Worm (Caenorhabditis elegans): ENCODE measurements around the gene ipla-2.

The ipla-2 gene

DNA sequence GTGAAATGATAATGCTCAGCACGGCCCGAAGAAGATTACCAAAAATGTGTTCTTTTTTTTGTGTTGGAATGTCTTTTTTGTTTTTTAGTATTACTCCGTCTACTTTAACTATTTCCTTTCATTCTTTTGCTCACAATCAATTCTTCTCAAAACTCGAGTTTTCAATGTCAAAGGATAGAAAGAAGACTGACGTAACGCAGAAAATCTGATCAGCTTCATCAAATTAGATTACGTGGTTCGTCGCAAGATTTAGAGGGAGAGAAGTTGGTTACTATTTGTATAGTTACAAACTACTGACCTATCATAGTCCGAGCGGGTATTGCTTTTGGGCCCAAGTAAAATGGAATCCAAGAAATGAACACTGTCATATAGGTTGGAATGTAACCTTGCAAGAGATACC lies 34.2 kb downstream of the ipla-2 start:
- no peak for TF ChIP-seq K11D2.4 (GFP tag; IDR thresholded peaks at IDR 0.05)
- no peak for TF ChIP-seq aptf-3 (GFP tag; IDR thresholded peaks at IDR 0.05)
- no peak for TF ChIP-seq nhr-90 (tag; optimal IDR thresholded peaks at IDR 0.05)
- TF ChIP-seq rec-8 (tag; optimal IDR thresholded peaks at IDR 0.05), result no peak
- no peak for TF ChIP-seq hmg-20 (GFP tag; IDR thresholded peaks at IDR 0.05)
- TF ChIP-seq T26A5.8 (tag; optimal IDR thresholded peaks at IDR 0.05), result no peak
- no peak for TF ChIP-seq dpl-1 (GFP tag; optimal IDR thresholded peaks at IDR 0.05)
- TF ChIP-seq sdz-38 (tag; optimal IDR thresholded peaks at IDR 0.05), result no peak
- no peak for TF ChIP-seq let-526 (GFP tag; IDR thresholded peaks at IDR 0.05)
- no peak for TF ChIP-seq hrde-1 (tag; optimal IDR thresholded peaks at IDR 0.05; ENCODE audit: borderline replicate concordance)
- TF ChIP-seq hmg-1.2 (GFP tag; IDR thresholded peaks at IDR 0.05), result no peak
- TF ChIP-seq Y53F4B.3 (GFP tag; IDR thresholded peaks at IDR 0.05), result no peak
- no peak for TF ChIP-seq nhr-27 (tag; optimal IDR thresholded peaks at IDR 0.05)
- no peak for TF ChIP-seq F23B12.7 (tag; optimal IDR thresholded peaks at IDR 0.05; ENCODE audit: insufficient read depth)
- TF ChIP-seq ceh-91 (GFP tag; IDR thresholded peaks at IDR 0.05), result no peak
- no peak for TF ChIP-seq die-1 (tag; optimal IDR thresholded peaks at IDR 0.05)
- no peak for TF ChIP-seq F49E8.2 (tag; optimal IDR thresholded peaks at IDR 0.05; ENCODE audit: insufficient read depth)
- no peak for TF ChIP-seq ama-1 (optimal IDR thresholded peaks at IDR 0.05)
- TF ChIP-seq ama-1 (GFP tag; optimal IDR thresholded peaks at IDR 0.05), result no peak
- TF ChIP-seq him-1 (tag; optimal IDR thresholded peaks at IDR 0.05), result no peak
- no peak for TF ChIP-seq F52B5.7 (tag; optimal IDR thresholded peaks at IDR 0.05)

- no peak for TF ChIP-seq K12H6.12 (tag; optimal IDR thresholded peaks at IDR 0.05)
- no peak for TF ChIP-seq Y53F4B.3 (GFP tag; IDR thresholded peaks at IDR 0.05)
- TF ChIP-seq snpc-1.1 (tag; optimal IDR thresholded peaks at IDR 0.05; ENCODE audit: insufficient read depth), result no peak
- TF ChIP-seq lir-1 (GFP tag; conservative IDR thresholded peaks at IDR 0.05), result no peak
- TF ChIP-seq B0019.2 (GFP tag; conservative IDR thresholded peaks at IDR 0.05), result no peak
- TF ChIP-seq bed-2 (GFP tag; IDR thresholded peaks at IDR 0.05), result no peak
- no peak for TF ChIP-seq F37B4.10 (GFP tag; IDR thresholded peaks at IDR 0.05)
- TF ChIP-seq fkh-3 (tag; optimal IDR thresholded peaks at IDR 0.05), result no peak
These were observed 39.3 kb downstream of the ipla-2 start, which contains the start of gene F36G3.3 for ce11 chrX:9798530-9798929. F36G3.3 (plus strand) TSS chrX:9798835.

- TF ChIP-seq let-526 (GFP tag; IDR thresholded peaks at IDR 0.05) (no peak), bed-2 (GFP tag; IDR thresholded peaks at IDR 0.05) (no peak), madf-3 (GFP tag; IDR thresholded peaks at IDR 0.05) (no peak), hlh-12 (tag; optimal IDR thresholded peaks at IDR 0.05) (no peak), him-1 (tag; optimal IDR thresholded peaks at IDR 0.05) (no peak), ceh-79 (tag; optimal IDR thresholded peaks at IDR 0.05) (no peak), lag-1 (GFP tag; IDR thresholded peaks at IDR 0.05) (no peak), madf-10 (tag; optimal IDR thresholded peaks at IDR 0.05) (no peak)
These were observed 41.8 kb downstream of the ipla-2 start for ce11 chrX:9796063-9796462.

DNA sequence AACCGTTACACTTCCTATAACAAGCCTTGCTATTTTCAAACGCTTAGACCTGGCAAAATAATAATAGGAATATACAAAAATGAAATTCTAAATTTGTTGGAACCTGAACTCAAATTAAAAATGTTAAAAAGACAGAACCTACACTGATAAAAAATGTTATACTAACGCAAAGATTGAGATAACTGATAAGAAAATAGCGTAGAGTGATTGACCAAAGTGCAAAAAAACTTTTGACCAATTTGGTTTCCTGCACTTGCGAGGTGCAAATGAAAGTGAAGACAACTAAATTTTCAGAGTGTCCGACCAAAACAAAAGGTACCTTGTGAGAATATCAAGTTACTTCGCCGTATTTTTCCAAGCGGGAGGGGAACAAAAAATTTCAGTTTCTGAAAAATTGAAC lies 42.3 kb downstream of the ipla-2 start:
- TF ChIP-seq ceh-58 (GFP tag; IDR thresholded peaks at IDR 0.05) (no peak), F10E7.11 (tag; optimal IDR thresholded peaks at IDR 0.05) (no peak)

Data from whole organism, young adult.